Worm (Caenorhabditis elegans): Measurements from ENCODE around the gene try-3.
"Not testable (repeated sequence)": the region's sequence is repeated elsewhere in the genome, so short reads cannot be mapped to it uniquely, and the experiment has no call there.

DNA sequence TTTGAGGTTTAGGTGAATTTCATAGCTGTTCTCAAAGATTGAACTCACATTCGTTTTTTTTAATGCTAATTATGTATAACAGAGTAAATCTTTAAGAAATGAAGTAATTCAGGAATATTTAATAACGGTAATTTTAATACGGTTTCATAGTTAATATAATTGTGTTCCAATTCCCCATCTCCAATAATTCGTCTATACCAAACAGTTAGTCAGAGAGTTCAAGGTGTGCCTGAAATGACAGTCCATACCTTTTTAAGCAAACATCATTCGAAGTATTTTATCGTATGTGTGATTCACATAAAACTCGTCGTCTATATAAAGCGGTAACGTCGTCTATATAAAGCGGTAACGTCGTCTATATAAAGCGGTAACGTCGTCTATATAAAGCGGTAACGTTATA, 41.8 kb downstream of the try-3 start, which contains the start of gene nspb-5:
- not testable (repeated sequence) for TF ChIP-seq lsy-2 (tag; optimal IDR thresholded peaks at IDR 0.05); unc-62 (GFP tag; optimal IDR thresholded peaks at IDR 0.05); snpc-4 (tag; optimal IDR thresholded peaks at IDR 0.05); zag-1 (tag; optimal IDR thresholded peaks at IDR 0.05); ceh-82 (tag; optimal IDR thresholded peaks at IDR 0.05); lin-39 (tag; optimal IDR thresholded peaks at IDR 0.05); nhr-77 (tag; optimal IDR thresholded peaks at IDR 0.05)

Measured in whole organism, L2 larva.